Worm (Caenorhabditis elegans) whole organism, early embryonic: ENCODE results near the gene ubc-1.

Experiments
- B0310.2 ChIP-seq: sonication (generic microtip); optimal IDR thresholded peaks from 2 replicates; lab custom pipeline; 2016; ENCODE audit warnings: mild to moderate bottlenecking, missing genetic modification characterization, missing compliant biosample characterization
- F13C5.2 ChIP-seq: sonication (generic microtip); optimal IDR thresholded peaks from 2 replicates; lab custom pipeline; 2017; ENCODE audit warnings: mild to moderate bottlenecking, missing genetic modification characterization, inconsistent platforms, missing compliant biosample characterization
- aly-1 ChIP-seq: sonication (generic microtip); optimal IDR thresholded peaks from 2 replicates; lab custom pipeline; 2016; ENCODE audit warnings: missing genetic modification characterization, missing compliant biosample characterization
- ama-1 ChIP-seq: fragments of 150-350 bp; optimal IDR thresholded peaks from 2 replicates; lab custom pipeline; 2014
- ceh-13 ChIP-seq: fragments of 200-800 bp; sonication (Bioruptor generic); optimal IDR thresholded peaks from 2 replicates; lab custom pipeline; 2018; ENCODE audit warnings: mild to moderate bottlenecking, missing genetic modification characterization, missing compliant biosample characterization
- ceh-36 ChIP-seq: sonication (generic microtip); optimal IDR thresholded peaks from 2 replicates; lab custom pipeline; 2016; ENCODE audit warnings: missing genetic modification characterization, inconsistent platforms, missing compliant biosample characterization
- ets-7 ChIP-seq: sonication (generic microtip); optimal IDR thresholded peaks from 2 replicates; lab custom pipeline; 2016; ENCODE audit warnings: missing genotype, missing genetic modification characterization, missing compliant biosample characterization
- flt-1 ChIP-seq: fragments of 200-800 bp; sonication (Bioruptor generic); IDR thresholded peaks from 2 replicates; pipeline ENCODE4 v1.3.6; 2022; ENCODE audit warnings: missing genetic modification characterization, missing compliant biosample characterization
- hmbx-1 ChIP-seq: sonication (generic microtip); optimal IDR thresholded peaks from 2 replicates; lab custom pipeline; 2016; ENCODE audit warnings: mild to moderate bottlenecking, missing genetic modification characterization, missing compliant biosample characterization
- hmg-4 ChIP-seq: fragments of 200-800 bp; sonication (Bioruptor generic); optimal IDR thresholded peaks from 2 replicates; lab custom pipeline; 2018; ENCODE audit warnings: mild to moderate bottlenecking, missing genetic modification characterization, missing compliant biosample characterization
- hnd-1 ChIP-seq: sonication (generic microtip); optimal IDR thresholded peaks from 2 replicates; lab custom pipeline; 2016; ENCODE audit warnings: missing genetic modification characterization, missing compliant biosample characterization
- pes-1 ChIP-seq: fragments of 200-800 bp; sonication (Bioruptor generic); IDR thresholded peaks from 2 replicates; pipeline ENCODE4 v1.3.6; 2022; ENCODE audit warnings: missing genetic modification reagents, missing genetic modification characterization, missing compliant biosample characterization
- scrt-1 ChIP-seq: fragments of 200-800 bp; sonication (Bioruptor generic); IDR thresholded peaks from 2 replicates; pipeline ENCODE4 v1.3.6; 2022; ENCODE audit warnings: missing genetic modification characterization, missing compliant biosample characterization
- sea-1 ChIP-seq: fragments of 200-800 bp; sonication (Bioruptor generic); conservative IDR thresholded peaks from 2 replicates; pipeline ENCODE4 v1.3.6; 2022; ENCODE audit warnings: missing genetic modification characterization, missing compliant biosample characterization
- tbx-11 ChIP-seq: fragments of 200-800 bp; sonication (Bioruptor generic); IDR thresholded peaks from 2 replicates; pipeline ENCODE4 v1.3.6; 2022; ENCODE audit warnings: missing genetic modification characterization, missing compliant biosample characterization
- tbx-37 ChIP-seq: fragments of 200-800 bp; sonication (Bioruptor generic); conservative IDR thresholded peaks from 2 replicates; pipeline ENCODE4 v1.3.6; 2022; ENCODE audit warnings: missing genetic modification reagents, missing genetic modification characterization, missing compliant biosample characterization
- tra-4 ChIP-seq: sonication (generic microtip); optimal IDR thresholded peaks from 2 replicates; lab custom pipeline; 2017; ENCODE audit warnings: missing genetic modification characterization, missing compliant biosample characterization

Gene ubc-1

ce11 chrIV:4083094-4083493 is 19.7 kb upstream of the ubc-1 start:
- TF ChIP-seq ceh-36 (tag; lab: Kevin White, UChicago) (no peak), ceh-13 (GFP tag; lab: Kevin White, UChicago) (no peak), tbx-37 (GFP tag; lab: Robert Waterston, UW) (no peak), B0310.2 (tag; lab: Kevin White, UChicago) (no peak)

ce11 chrIV:4084109-4084508 is 18.7 kb upstream of the ubc-1 start, which contains the start of gene C35B1.5:
TSS of gene C35B1.5 (minus strand) at chrIV:4084209.
- TF ChIP-seq ama-1, result no peak

ce11 chrIV:4085022-4085421 is 17.8 kb upstream of the ubc-1 start:
- TF ChIP-seq hmg-4 (no peak), hnd-1 (tag; lab: Kevin White, UChicago) (no peak), F13C5.2 (no peak), hmbx-1 (tag; lab: Kevin White, UChicago) (no peak), tbx-11 (GFP tag; lab: Robert Waterston, UW) (no peak), aly-1 (no peak), pes-1 (no peak), sea-1 (GFP tag; lab: Robert Waterston, UW) (no peak), B0310.2 (tag; lab: Kevin White, UChicago) (no peak), ets-7 (tag; lab: Kevin White, UChicago) (no peak), tbx-37 (GFP tag; lab: Robert Waterston, UW) (no peak), ceh-13 (GFP tag; lab: Kevin White, UChicago) (no peak)

ce11 chrIV:4085787-4086262 is 17.0 kb upstream of the ubc-1 start, which contains the start of gene C35B1.2:
TSS of gene C35B1.2 (plus strand) at chrIV:4086212.
- TF ChIP-seq tbx-11 (GFP tag; lab: Robert Waterston, UW) (no peak), pes-1 (no peak), hmbx-1 (tag; lab: Kevin White, UChicago) (no peak), B0310.2 (tag; lab: Kevin White, UChicago) (no peak), hmg-4 (no peak), tbx-37 (GFP tag; lab: Robert Waterston, UW) (no peak)

DNA sequence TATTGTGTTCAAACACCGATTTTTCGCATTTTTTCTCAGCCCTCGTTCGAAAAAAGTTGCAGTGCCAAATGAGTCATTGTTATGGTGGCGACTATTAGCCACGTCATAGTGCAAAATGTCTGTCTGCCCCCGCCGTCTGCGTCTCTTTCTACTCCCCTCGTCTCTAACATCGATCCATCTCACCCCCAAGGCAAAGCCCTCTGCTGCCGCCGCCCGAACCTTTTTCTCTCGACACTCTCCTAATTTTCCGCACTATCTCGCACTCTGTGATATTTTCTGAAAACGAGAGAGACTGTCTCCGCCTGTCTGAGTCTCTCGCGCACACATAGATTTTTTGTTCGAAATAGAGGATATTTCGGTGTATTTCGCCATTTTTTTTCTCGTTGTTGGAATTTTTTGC is 9.7 kb upstream of the ubc-1 start:
- no peak for TF ChIP-seq hmg-4

- TF ChIP-seq ama-1 (no peak), tbx-37 (GFP tag; lab: Robert Waterston, UW) (no peak), sea-1 (GFP tag; lab: Robert Waterston, UW) (no peak), hmg-4 (no peak), ceh-13 (GFP tag; lab: Kevin White, UChicago) (no peak), aly-1 (no peak), tbx-11 (GFP tag; lab: Robert Waterston, UW) (no peak), tra-4 (tag; lab: Kevin White, UChicago) (no peak), B0310.2 (tag; lab: Kevin White, UChicago) (no peak), F13C5.2 (no peak), hmbx-1 (tag; lab: Kevin White, UChicago) (no peak), pes-1 (no peak), hnd-1 (tag; lab: Kevin White, UChicago) (no peak), flt-1 (GFP tag; lab: Robert Waterston, UW) (no peak), ceh-36 (tag; lab: Kevin White, UChicago) (no peak)
These were observed 8.5 kb upstream of the ubc-1 start for ce11 chrIV:4094364-4094763.

- TF ChIP-seq flt-1 (GFP tag; lab: Robert Waterston, UW) (no peak), ceh-36 (tag; lab: Kevin White, UChicago) (no peak), ceh-13 (GFP tag; lab: Kevin White, UChicago) (no peak), ets-7 (tag; lab: Kevin White, UChicago) (no peak), pes-1 (no peak), sea-1 (GFP tag; lab: Robert Waterston, UW) (no peak), scrt-1 (GFP tag; lab: Robert Waterston, UW) (no peak), hmg-4 (no peak), aly-1 (no peak), B0310.2 (tag; lab: Kevin White, UChicago) (no peak), ama-1 (no peak), hmbx-1 (tag; lab: Kevin White, UChicago) (no peak), F13C5.2 (no peak), tra-4 (tag; lab: Kevin White, UChicago) (no peak), tbx-11 (GFP tag; lab: Robert Waterston, UW) (no peak), hnd-1 (tag; lab: Kevin White, UChicago) (no peak), tbx-37 (GFP tag; lab: Robert Waterston, UW) (no peak)
These were observed 5.9 kb upstream of the ubc-1 start for ce11 chrIV:4096940-4097339.

DNA sequence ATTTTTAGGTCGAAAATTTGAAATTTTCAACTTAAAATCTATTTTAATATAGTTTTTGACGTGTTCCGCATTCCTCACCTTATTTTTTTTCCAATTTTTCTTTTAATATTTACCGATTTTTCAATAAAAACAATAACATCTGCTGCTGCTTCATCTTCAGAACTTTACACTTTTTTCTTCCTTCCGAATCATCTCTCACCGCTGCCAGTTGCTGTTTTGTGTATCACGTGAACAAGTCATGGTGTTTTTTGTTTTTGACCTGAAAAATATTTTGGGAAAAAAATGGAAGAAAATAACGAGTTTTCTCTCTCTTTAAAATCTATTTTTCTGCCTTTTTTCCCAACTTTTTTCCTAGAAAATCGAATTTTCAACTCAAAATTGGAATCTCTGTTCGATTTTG is 3.0 kb upstream of the ubc-1 start:
- TF ChIP-seq B0310.2 (tag; lab: Kevin White, UChicago), result no peak
- TF ChIP-seq ceh-36 (tag; lab: Kevin White, UChicago), result no peak
- TF ChIP-seq hmg-4, result no peak
- TF ChIP-seq hnd-1 (tag; lab: Kevin White, UChicago), result no peak
- no peak for TF ChIP-seq hmbx-1 (tag; lab: Kevin White, UChicago)
- no peak for TF ChIP-seq tbx-11 (GFP tag; lab: Robert Waterston, UW)
- TF ChIP-seq flt-1 (GFP tag; lab: Robert Waterston, UW), result no peak
- TF ChIP-seq ama-1, result no peak
- no peak for TF ChIP-seq F13C5.2
- TF ChIP-seq ets-7 (tag; lab: Kevin White, UChicago), result no peak
- no peak for TF ChIP-seq sea-1 (GFP tag; lab: Robert Waterston, UW)
- no peak for TF ChIP-seq tbx-37 (GFP tag; lab: Robert Waterston, UW)
- TF ChIP-seq aly-1, result no peak
- no peak for TF ChIP-seq scrt-1 (GFP tag; lab: Robert Waterston, UW)
